Fruit fly (Drosophila melanogaster): ENCODE measurements around the gene Uxs.

Gene Uxs

dm6 chr3L:8153206-8153996, 27.3 kb upstream of the Uxs start (continued):
- no peak for TF ChIP-seq CG11456 (GFP tag; IDR thresholded peaks at IDR 0.05)
- no peak for TF ChIP-seq CG12104 (GFP tag; optimal IDR thresholded peaks at IDR 0.05)
- peak; percentile 84 for TF ChIP-seq Sox102F (GFP tag; optimal IDR thresholded peaks at IDR 0.05)
- peak; percentile 49; the same call in 1 of the 2 replicates for TF ChIP-seq Lim3 (GFP tag; IDR thresholded peaks at IDR 0.05)
- TF ChIP-seq Eip74EF (GFP tag; optimal IDR thresholded peaks at IDR 0.05), result peak in 1 of 2 experiments; percentile 40
- peak; percentile 33 for TF ChIP-seq CG2712 (tag; optimal IDR thresholded peaks at IDR 0.05)
- peak; percentile 51 for TF ChIP-seq az2 (GFP tag; optimal IDR thresholded peaks at IDR 0.05)
- TF ChIP-seq crol (GFP tag; IDR thresholded peaks at IDR 0.05), result no peak
- TF ChIP-seq stwl (tag; optimal IDR thresholded peaks at IDR 0.05), result no peak
- TF ChIP-seq CG2120 (GFP tag; optimal IDR thresholded peaks at IDR 0.05), result no peak
- TF ChIP-seq prd (optimal IDR thresholded peaks at IDR 0.05), result no peak
- TF ChIP-seq prd (GFP tag; IDR thresholded peaks at IDR 0.05), result peak; percentile 68; the same call in 1 of the 3 replicates

- TF ChIP-seq CG3726 (GFP tag; IDR thresholded peaks at IDR 0.05) (no peak), CG42726 (GFP tag; IDR thresholded peaks at IDR 0.05; ENCODE audit: partially characterized antibody) (no peak), Asciz (GFP tag; optimal IDR thresholded peaks at IDR 0.05) (no peak), lov (optimal IDR thresholded peaks at IDR 0.05) (no peak), lov (GFP tag; IDR thresholded peaks at IDR 0.05) (no peak), NK7.1 (GFP tag; optimal IDR thresholded peaks at IDR 0.05) (no peak), CG10654 (GFP tag; optimal IDR thresholded peaks at IDR 0.05) (no peak), nom (GFP tag; optimal IDR thresholded peaks at IDR 0.05) (peak; percentile 62)
Observed at dm6 chr3L:8154544-8154943, 26.2 kb upstream of the Uxs start.

DNA sequence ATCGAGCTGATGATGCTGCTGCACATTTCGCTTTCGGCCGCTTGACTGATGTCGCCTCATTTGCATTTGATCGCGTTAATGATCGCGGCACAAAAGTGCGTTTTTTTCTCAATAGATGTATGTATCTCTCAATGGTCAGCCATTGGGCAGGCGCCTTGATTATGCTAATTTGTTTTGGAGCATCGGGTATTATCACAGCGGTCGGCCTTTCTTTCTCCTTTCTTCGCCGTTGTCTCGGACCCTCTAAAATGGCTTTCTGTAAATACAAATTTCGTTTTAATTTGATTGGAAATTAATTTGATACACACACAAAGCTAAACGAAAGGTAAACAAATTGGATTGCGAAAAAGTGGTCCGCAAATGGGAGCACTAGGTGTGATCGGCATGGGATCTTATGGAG, 25.4 kb upstream of the Uxs start:
- TF ChIP-seq oc (tag; optimal IDR thresholded peaks at IDR 0.05) (peak; percentile 79), scrt (GFP tag; optimal IDR thresholded peaks at IDR 0.05) (no peak), Sry-δ (GFP tag; optimal IDR thresholded peaks at IDR 0.05) (no peak), abd-A (tag; optimal IDR thresholded peaks at IDR 0.05) (peak; percentile 59), vvl (GFP tag; IDR thresholded peaks at IDR 0.05) (peak; percentile 79; the same call in 1 of the 2 replicates), Vsx1 (GFP tag; optimal IDR thresholded peaks at IDR 0.05) (peak; percentile 8), Asciz (GFP tag; optimal IDR thresholded peaks at IDR 0.05) (no peak), sqz (GFP tag; optimal IDR thresholded peaks at IDR 0.05) (peak; percentile 27), chinmo (GFP tag; IDR thresholded peaks at IDR 0.05; ENCODE audit: partially characterized antibody) (no peak), corto (GFP tag; optimal IDR thresholded peaks at IDR 0.05) (no peak), insv (GFP tag; optimal IDR thresholded peaks at IDR 0.05) (no peak), Awh (GFP tag; IDR thresholded peaks at IDR 0.05) (0 out of 2 replicates have a peak, but pooled peaks have one; percentile 5), Pdp1 (GFP tag; optimal IDR thresholded peaks at IDR 0.05) (peak in 1 of 2 experiments; percentile 44), wor (GFP tag; IDR thresholded peaks at IDR 0.05) (no peak), gsb-n (tag; optimal IDR thresholded peaks at IDR 0.05) (peak; percentile 7), unc-4 (GFP tag; IDR thresholded peaks at IDR 0.05; ENCODE audit: partially characterized antibody) (no peak), odd (GFP tag; optimal IDR thresholded peaks at IDR 0.05) (no peak)

Data from whole organism, embryonic.